Fruit fly (Drosophila melanogaster): ENCODE results near the gene CG10516.

CG10516 gene

dm6 chr3L:15999358-16000005 lies 31.5 kb downstream of the CG10516 start (continued):
- TF ChIP-seq CG9727 (GFP tag; optimal IDR thresholded peaks at IDR 0.05) (peak; percentile 59), en (GFP tag; optimal IDR thresholded peaks at IDR 0.05) (no peak), CG7839 (tag; optimal IDR thresholded peaks at IDR 0.05) (peak; percentile 55), emc (GFP tag; optimal IDR thresholded peaks at IDR 0.05) (no peak), Hr51 (GFP tag; optimal IDR thresholded peaks at IDR 0.05) (peak; percentile 49 to 65), HmgD (GFP tag; optimal IDR thresholded peaks at IDR 0.05) (no peak), bcd (GFP tag; optimal IDR thresholded peaks at IDR 0.05) (peak; percentile 11), ind (GFP tag; optimal IDR thresholded peaks at IDR 0.05) (peak; percentile 26), Nf-YB (GFP tag; optimal IDR thresholded peaks at IDR 0.05) (no peak), CG30020 (tag; optimal IDR thresholded peaks at IDR 0.05) (no peak), CG3163 (GFP tag; optimal IDR thresholded peaks at IDR 0.05) (no peak), ranshi (GFP tag; IDR thresholded peaks at IDR 0.05) (peak; percentile 56; the same call in 1 of the 2 replicates), tll (GFP tag; optimal IDR thresholded peaks at IDR 0.05) (no peak), CG1024 (GFP tag; IDR thresholded peaks at IDR 0.05) (no peak), bsh (GFP tag; optimal IDR thresholded peaks at IDR 0.05) (peak in 1 of 2 experiments; percentile 53), Kr (GFP tag; optimal IDR thresholded peaks at IDR 0.05) (no peak), gsb (GFP tag; IDR thresholded peaks at IDR 0.05) (no peak), tx (GFP tag; optimal IDR thresholded peaks at IDR 0.05) (no peak), gsb-n (tag; optimal IDR thresholded peaks at IDR 0.05) (no peak), D19B (GFP tag; optimal IDR thresholded peaks at IDR 0.05) (peak; percentile 18), Vsx1 (GFP tag; optimal IDR thresholded peaks at IDR 0.05) (peak; percentile 56), zen (tag; optimal IDR thresholded peaks at IDR 0.05) (no peak), CG17359 (tag; optimal IDR thresholded peaks at IDR 0.05) (peak; percentile 3), Hmr (GFP tag; optimal IDR thresholded peaks at IDR 0.05) (peak; percentile 50), crol (GFP tag; IDR thresholded peaks at IDR 0.05) (peak; percentile 50), CG16779 (GFP tag; IDR thresholded peaks at IDR 0.05) (no peak), Side (GFP tag; optimal IDR thresholded peaks at IDR 0.05) (no peak), dati (GFP tag; IDR thresholded peaks at IDR 0.05) (no peak), jumu (GFP tag; optimal IDR thresholded peaks at IDR 0.05) (no peak), tgo (GFP tag; IDR thresholded peaks at IDR 0.05) (peak; percentile 38; the same call in 2 of the 3 replicates), Drgx (GFP tag; IDR thresholded peaks at IDR 0.05) (no peak), Dll (GFP tag; IDR thresholded peaks at IDR 0.05; ENCODE audit: partially characterized antibody) (no peak), CG16863 (GFP tag; optimal IDR thresholded peaks at IDR 0.05) (no peak), CG10209 (GFP tag; optimal IDR thresholded peaks at IDR 0.05) (peak; percentile 61), stwl (tag; optimal IDR thresholded peaks at IDR 0.05) (no peak), CG7745 (tag; optimal IDR thresholded peaks at IDR 0.05) (peak; percentile 63), CG9215 (GFP tag; IDR thresholded peaks at IDR 0.05) (no peak), CG8388 (GFP tag; optimal IDR thresholded peaks at IDR 0.05) (peak; percentile 48), tup (GFP tag; optimal IDR thresholded peaks at IDR 0.05) (no peak), CG18011 (GFP tag; optimal IDR thresholded peaks at IDR 0.05) (peak; percentile 37), HLH4C (GFP tag; IDR thresholded peaks at IDR 0.05; ENCODE audit: partially characterized antibody) (no peak), knrl (GFP tag; IDR thresholded peaks at IDR 0.05; ENCODE audit: partially characterized antibody) (no peak), rib (GFP tag; IDR thresholded peaks at IDR 0.05) (no peak; the same call in 1 of the 2 replicates), tio (GFP tag; optimal IDR thresholded peaks at IDR 0.05) (peak; percentile 29), Bteb2 (GFP tag; optimal IDR thresholded peaks at IDR 0.05) (no peak), nom (GFP tag; optimal IDR thresholded peaks at IDR 0.05) (no peak), salm (tag; optimal IDR thresholded peaks at IDR 0.05) (peak; percentile 25), disco-r (GFP tag; optimal IDR thresholded peaks at IDR 0.05) (no peak), luna (GFP tag; optimal IDR thresholded peaks at IDR 0.05) (no peak)

All from whole organism, embryonic.